Worm (Caenorhabditis elegans) whole organism, late embryonic: Measurements from ENCODE around the gene K08D10.10.

Experiments
- K02D7.2 ChIP-seq: sonication (generic microtip); optimal IDR thresholded peaks from 2 replicates; lab custom pipeline; 2017; ENCODE audit warnings: mild to moderate bottlenecking, missing genetic modification characterization, missing compliant biosample characterization
- ama-1 ChIP-seq: fragments of 150-350 bp; optimal IDR thresholded peaks from 2 replicates; lab custom pipeline; 2014
- ceh-2 ChIP-seq: sonication (generic microtip); optimal IDR thresholded peaks from 2 replicates; lab custom pipeline; 2016; ENCODE audit warnings: missing genotype, missing genetic modification characterization, missing compliant biosample characterization
- fkh-10 ChIP-seq: fragments of 150-350 bp; optimal IDR thresholded peaks from 2 replicates; lab custom pipeline; 2014; ENCODE audit warnings: missing biosample characterization, missing genetic modification reagents, missing genetic modification characterization
- hlh-30 ChIP-seq: sonication (generic microtip); optimal IDR thresholded peaks from 2 replicates; lab custom pipeline; 2017; ENCODE audit warnings: antibody characterized with exemption, missing genetic modification characterization, missing compliant biosample characterization; ENCODE audit not compliant: insufficient read depth
- hlh-6 ChIP-seq: sonication (generic microtip); optimal IDR thresholded peaks from 2 replicates; lab custom pipeline; 2016; ENCODE audit warnings: missing genotype, missing genetic modification characterization, missing compliant biosample characterization
- odd-2 ChIP-seq: sonication (generic microtip); optimal IDR thresholded peaks from 2 replicates; lab custom pipeline; 2017; ENCODE audit warnings: antibody characterized with exemption, mild to moderate bottlenecking, missing genetic modification characterization, missing compliant biosample characterization
- pat-9 ChIP-seq: fragments of 200-800 bp; sonication (Bioruptor generic); optimal IDR thresholded peaks from 2 replicates; lab custom pipeline; 2018; ENCODE audit warnings: mild to moderate bottlenecking, missing genetic modification characterization, moderate library complexity, missing compliant biosample characterization
- pqm-1 ChIP-seq: sonication (generic microtip); optimal IDR thresholded peaks from 2 replicates; lab custom pipeline; 2016; ENCODE audit warnings: missing genetic modification characterization, missing compliant biosample characterization
- ref-2 ChIP-seq: sonication (generic microtip); optimal IDR thresholded peaks from 2 replicates; lab custom pipeline; 2016; ENCODE audit warnings: missing genetic modification characterization, missing compliant biosample characterization
- sox-4 ChIP-seq: sonication (generic microtip); optimal IDR thresholded peaks from 2 replicates; lab custom pipeline; 2017; ENCODE audit warnings: mild to moderate bottlenecking, missing genetic modification characterization, inconsistent platforms, missing compliant biosample characterization

DNA sequence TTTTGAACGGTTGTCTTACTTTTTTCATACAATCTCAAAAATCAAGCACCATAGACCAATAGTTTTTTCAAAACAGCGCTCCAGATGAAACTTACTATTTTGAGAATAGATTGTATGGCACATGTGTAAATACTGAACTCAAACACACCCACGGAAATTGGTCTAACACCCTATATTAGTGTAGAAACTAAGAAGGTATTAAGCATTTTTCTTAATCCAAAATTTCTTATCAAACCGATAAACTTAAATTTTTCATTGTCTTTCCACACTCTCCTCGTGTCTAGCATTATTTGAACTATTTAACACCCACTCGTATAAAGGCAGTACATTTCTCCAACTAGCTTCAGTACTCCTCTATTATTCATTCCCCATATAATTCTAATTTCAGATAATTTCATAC is 1.9 kb upstream of the K08D10.10 start:
- TF ChIP-seq ref-2 (tag; lab: Kevin White, UChicago) (no peak), hlh-6 (no peak), K02D7.2 (tag; lab: Kevin White, UChicago) (no peak), pqm-1 (tag; lab: Kevin White, UChicago) (no peak), ama-1 (lab: Kevin White, UChicago) (no peak), fkh-10 (GFP tag; lab: Kevin White, UChicago) (no peak), pat-9 (tag; lab: Kevin White, UChicago) (no peak), hlh-30 (tag; lab: Kevin White, UChicago) (no peak), sox-4 (tag; lab: Kevin White, UChicago) (no peak), ceh-2 (tag; lab: Kevin White, UChicago) (no peak), odd-2 (tag; lab: Kevin White, UChicago) (no peak)
